Worm (Caenorhabditis elegans) whole organism, L1 larva: ENCODE results near the gene ubc-7.

Experiments used
- aha-1 ChIP-seq: fragments of 150-350 bp; optimal IDR thresholded peaks from 2 replicates; lab custom pipeline; 2014; ENCODE audit warnings: missing biosample characterization, missing genetic modification characterization
- aly-2 ChIP-seq: fragments of 150-350 bp; optimal IDR thresholded peaks from 2 replicates; lab custom pipeline; 2014; ENCODE audit warnings: missing biosample characterization, missing genetic modification characterization
- ama-1 ChIP-seq: fragments of 150-350 bp; optimal IDR thresholded peaks from 2 replicates; lab custom pipeline; 2014
- ceh-63 ChIP-seq: fragments of 200-800 bp; sonication (Bioruptor generic); optimal IDR thresholded peaks from 2 replicates; lab custom pipeline; 2018; ENCODE audit warnings: mild to moderate bottlenecking, missing genetic modification characterization, missing compliant biosample characterization
- dpl-1 ChIP-seq, 3 experiments: fragments of 150-350 bp in 2 of 3; sonication (generic microtip) in 1 of 3; optimal IDR thresholded peaks; 2 replicates each; lab custom pipeline; 2014 to 2017; ENCODE audit warnings: missing biosample characterization in 3 of 3, missing genetic modification characterization in 3 of 3, missing genetic modification reagents in 3 of 3
- ets-5 ChIP-seq: fragments of 200-800 bp; sonication (Bioruptor generic); IDR thresholded peaks from 2 replicates; pipeline ENCODE4 v1.3.6; 2022; ENCODE audit warnings: missing genetic modification characterization, missing compliant biosample characterization
- nhr-28 ChIP-seq: fragments of 150-350 bp; optimal IDR thresholded peaks from 2 replicates; lab custom pipeline; 2014; ENCODE audit warnings: missing biosample characterization, missing genetic modification characterization
- nhr-90 ChIP-seq: sonication (generic microtip); optimal IDR thresholded peaks from 2 replicates; lab custom pipeline; 2016; ENCODE audit warnings: mild to moderate bottlenecking, missing genetic modification characterization, missing compliant biosample characterization; ENCODE audit not compliant: poor library complexity
- pqm-1 ChIP-seq: sonication (generic microtip); optimal IDR thresholded peaks from 3 replicates; lab custom pipeline; 2017; ENCODE audit warnings: missing biosample characterization, missing genetic modification characterization
- vab-15 ChIP-seq: sonication (generic microtip); optimal IDR thresholded peaks from 2 replicates; lab custom pipeline; 2017; ENCODE audit warnings: missing genotype, mild to moderate bottlenecking, missing genetic modification characterization, missing compliant biosample characterization
- zag-1 ChIP-seq: fragments of 150-350 bp; optimal IDR thresholded peaks from 2 replicates; lab custom pipeline; 2014; ENCODE audit warnings: missing biosample characterization, missing genetic modification characterization
- ztf-11 ChIP-seq, 2 experiments: sonication (generic microtip); optimal IDR thresholded peaks; 2 replicates each; lab custom pipeline; 2016 to 2017; ENCODE audit warnings: missing genetic modification characterization in 2 of 2, missing biosample characterization in 1 of 2, missing compliant biosample characterization in 1 of 2

- TF ChIP-seq vab-15 (tag; lab: Kevin White, UChicago) (no peak), ztf-11 (tag; optimal IDR thresholded peaks at IDR 0.05; lab: Kevin White, UChicago) (no peak), nhr-28 (tag; lab: Kevin White, UChicago) (no peak), ets-5 (GFP tag; lab: Robert Waterston, UW) (no peak), ama-1 (no peak), ceh-63 (GFP tag; lab: Kevin White, UChicago) (no peak), aly-2 (no peak), pqm-1 (tag; lab: Kevin White, UChicago) (no peak), nhr-90 (tag; lab: Kevin White, UChicago) (no peak), aha-1 (tag; lab: Kevin White, UChicago) (no peak), dpl-1 (GFP tag; optimal IDR thresholded peaks at IDR 0.05; lab: Kevin White, UChicago) (no peak), zag-1 (tag; lab: Kevin White, UChicago) (no peak)
These were observed 35.4 kb downstream of the ubc-7 start, which contains the start of gene rom-2 for ce11 chrIII:9595563-9595962.
